Worm (Caenorhabditis elegans): Measurements from ENCODE around the gene F44E5.2.

DNA sequence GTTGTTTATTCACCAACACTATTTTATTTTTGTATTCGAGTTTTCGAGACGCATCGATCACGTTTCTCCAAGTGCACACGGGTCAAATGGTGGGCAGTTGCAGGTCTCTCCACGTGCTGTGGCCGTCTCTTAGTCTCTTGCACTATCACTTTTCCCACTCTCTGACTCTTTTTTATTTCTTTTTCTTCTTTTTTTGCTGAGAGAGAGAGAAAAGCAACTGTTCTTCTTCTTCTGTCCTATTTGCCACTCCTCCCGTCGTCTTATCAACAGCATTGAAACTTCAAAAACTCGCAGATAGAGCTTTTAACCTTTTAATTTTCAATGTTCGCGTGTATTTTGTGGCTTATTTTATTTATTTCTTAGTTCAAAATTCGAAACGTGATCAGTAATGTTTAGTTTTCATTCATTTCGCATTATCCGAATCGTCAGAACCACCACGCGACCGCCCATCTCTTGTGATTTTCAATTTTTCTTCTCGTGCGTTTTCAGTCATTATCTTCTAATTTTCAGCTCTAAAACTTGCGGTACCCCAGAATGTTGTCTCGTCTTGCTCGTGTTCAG lies 37.9 kb upstream of the F44E5.2 start, which contains the start of gene alh-8:
- TF ChIP-seq him-1 (tag; optimal IDR thresholded peaks at IDR 0.05): no peak
- TF ChIP-seq dao-5 (tag; optimal IDR thresholded peaks at IDR 0.05): no peak
